Worm (Caenorhabditis elegans) whole organism, midembryonic: ENCODE results near the gene sre-7.

Source experiments
- T22C8.4 ChIP-seq: fragments of 200-800 bp; sonication (Bioruptor generic); IDR thresholded peaks from 2 replicates; pipeline ENCODE4 v1.3.6; 2022; ENCODE audit warnings: missing genetic modification characterization, missing compliant biosample characterization
- cog-1 ChIP-seq: sonication (generic microtip); optimal IDR thresholded peaks from 2 replicates; lab custom pipeline; 2016; ENCODE audit warnings: missing genetic modification characterization, missing compliant biosample characterization
- flt-1 ChIP-seq: fragments of 200-800 bp; sonication (Bioruptor generic); IDR thresholded peaks from 2 replicates; pipeline ENCODE4 v1.3.6; 2022; ENCODE audit warnings: missing genetic modification characterization, missing compliant biosample characterization
- klf-2 ChIP-seq: fragments of 200-800 bp; sonication (Bioruptor generic); conservative IDR thresholded peaks from 2 replicates; pipeline ENCODE4 v1.3.6; 2022; ENCODE audit warnings: missing genetic modification reagents, missing genetic modification characterization, missing compliant biosample characterization
- med-1 ChIP-seq: sonication (generic microtip); optimal IDR thresholded peaks from 2 replicates; lab custom pipeline; 2017; ENCODE audit warnings: missing genetic modification characterization, mild to moderate bottlenecking, missing compliant biosample characterization, antibody characterized with exemption, missing genetic modification reagents; ENCODE audit not compliant: insufficient read depth
- tab-1 ChIP-seq: fragments of 200-800 bp; sonication (Bioruptor generic); IDR thresholded peaks from 2 replicates; pipeline ENCODE4 v1.3.6; 2022; ENCODE audit warnings: missing genetic modification characterization, missing compliant biosample characterization
- ztf-23 ChIP-seq: fragments of 200-800 bp; sonication (Bioruptor generic); IDR thresholded peaks from 2 replicates; pipeline ENCODE4 v1.3.6; 2022; ENCODE audit warnings: missing genetic modification reagents, missing genetic modification characterization, missing compliant biosample characterization
- ztf-29 ChIP-seq: fragments of 200-800 bp; sonication (Bioruptor generic); IDR thresholded peaks from 2 replicates; pipeline ENCODE4 v1.3.6; 2022; ENCODE audit warnings: missing genetic modification reagents, missing genetic modification characterization, missing compliant biosample characterization

- TF ChIP-seq klf-2 (GFP tag; lab: Robert Waterston, UW) (no peak), cog-1 (no peak), ztf-29 (GFP tag; lab: Robert Waterston, UW) (no peak), med-1 (GFP tag; lab: Kevin White, UChicago) (no peak), flt-1 (GFP tag; lab: Robert Waterston, UW) (no peak), ztf-23 (GFP tag; lab: Robert Waterston, UW) (no peak), tab-1 (GFP tag; lab: Robert Waterston, UW) (no peak), T22C8.4 (GFP tag; lab: Robert Waterston, UW) (no peak)
These were observed 29.0 kb downstream of the sre-7 start, which contains the start of gene F40G12.6 for ce11 chrV:14273019-14273418.
